Worm (Caenorhabditis elegans) whole organism, late embryonic: ENCODE data around the gene nfm-1.

ENCODE experiments used
- C08G9.2 ChIP-seq: sonication (generic microtip); optimal IDR thresholded peaks from 2 replicates; lab custom pipeline; 2016; ENCODE audit warnings: mild to moderate bottlenecking, missing genetic modification characterization, moderate library complexity, missing compliant biosample characterization
- C38D4.7 ChIP-seq: fragments of 200-800 bp; sonication (Bioruptor generic); optimal IDR thresholded peaks from 2 replicates; lab custom pipeline; 2018; ENCODE audit warnings: mild to moderate bottlenecking, missing genetic modification characterization, moderate library complexity, missing compliant biosample characterization
- F13H6.1 ChIP-seq: sonication (generic microtip); optimal IDR thresholded peaks from 2 replicates; lab custom pipeline; 2016; ENCODE audit warnings: missing genetic modification characterization, missing compliant biosample characterization
- K02D7.2 ChIP-seq: sonication (generic microtip); optimal IDR thresholded peaks from 2 replicates; lab custom pipeline; 2017; ENCODE audit warnings: mild to moderate bottlenecking, missing genetic modification characterization, missing compliant biosample characterization
- K09A11.1 ChIP-seq: sonication (generic microtip); optimal IDR thresholded peaks from 2 replicates; lab custom pipeline; 2017; ENCODE audit warnings: antibody characterized with exemption, mild to moderate bottlenecking, missing genetic modification characterization, missing compliant biosample characterization; ENCODE audit not compliant: insufficient read depth
- T23F11.4 ChIP-seq: fragments of 200-800 bp; sonication (Bioruptor generic); optimal IDR thresholded peaks from 2 replicates; lab custom pipeline; 2018; ENCODE audit warnings: mild to moderate bottlenecking, missing genetic modification characterization, missing compliant biosample characterization
- Y22D7AL.16 ChIP-seq: sonication (generic microtip); optimal IDR thresholded peaks from 2 replicates; lab custom pipeline; 2016; ENCODE audit warnings: missing genetic modification characterization, missing compliant biosample characterization
- ahr-1 ChIP-seq: sonication (generic microtip); optimal IDR thresholded peaks from 2 replicates; lab custom pipeline; 2016; ENCODE audit warnings: missing genetic modification characterization, missing compliant biosample characterization
- ama-1 ChIP-seq: fragments of 150-350 bp; optimal IDR thresholded peaks from 2 replicates; lab custom pipeline; 2014
- ceh-14 ChIP-seq: sonication (generic microtip); optimal IDR thresholded peaks from 2 replicates; lab custom pipeline; 2016; ENCODE audit warnings: missing genotype, missing genetic modification characterization, missing compliant biosample characterization
- ceh-18 ChIP-seq: sonication (generic microtip); optimal IDR thresholded peaks from 2 replicates; lab custom pipeline; 2016; ENCODE audit warnings: missing genetic modification characterization, missing compliant biosample characterization
- ceh-19 ChIP-seq: fragments of 200-800 bp; sonication (Bioruptor generic); optimal IDR thresholded peaks from 2 replicates; lab custom pipeline; 2018; ENCODE audit warnings: mild to moderate bottlenecking, missing genetic modification characterization, missing compliant biosample characterization
- ceh-2 ChIP-seq: sonication (generic microtip); optimal IDR thresholded peaks from 2 replicates; lab custom pipeline; 2016; ENCODE audit warnings: missing genotype, missing genetic modification characterization, missing compliant biosample characterization
- ceh-22 ChIP-seq: sonication (generic microtip); optimal IDR thresholded peaks from 2 replicates; lab custom pipeline; 2017; ENCODE audit warnings: missing biosample characterization, missing genetic modification characterization
- ceh-24 ChIP-seq: sonication (generic microtip); optimal IDR thresholded peaks from 2 replicates; lab custom pipeline; 2016; ENCODE audit warnings: mild to moderate bottlenecking, missing genetic modification characterization, missing compliant biosample characterization
- ceh-30 ChIP-seq: fragments of 150-350 bp; optimal IDR thresholded peaks from 2 replicates; lab custom pipeline; 2014; ENCODE audit warnings: missing biosample characterization, missing genetic modification characterization
- ceh-31 ChIP-seq: sonication (generic microtip); optimal IDR thresholded peaks from 2 replicates; lab custom pipeline; 2016; ENCODE audit warnings: missing genetic modification characterization, missing compliant biosample characterization
- ceh-34 ChIP-seq: sonication (generic microtip); optimal IDR thresholded peaks from 2 replicates; lab custom pipeline; 2016; ENCODE audit warnings: mild to moderate bottlenecking, missing genetic modification characterization, missing compliant biosample characterization
- ceh-45 ChIP-seq: fragments of 200-800 bp; sonication (Bioruptor generic); IDR thresholded peaks from 2 replicates; pipeline ENCODE4 v1.3.6; 2022; ENCODE audit warnings: missing genetic modification reagents, missing genetic modification characterization, missing compliant biosample characterization
- ceh-6 ChIP-seq: fragments of 200-800 bp; sonication (Bioruptor generic); optimal IDR thresholded peaks from 2 replicates; lab custom pipeline; 2018; ENCODE audit warnings: mild to moderate bottlenecking, missing genetic modification characterization, missing compliant biosample characterization
- ceh-9 ChIP-seq: sonication (generic microtip); optimal IDR thresholded peaks from 2 replicates; lab custom pipeline; 2016; ENCODE audit warnings: mild to moderate bottlenecking, missing genetic modification characterization, inconsistent platforms, missing compliant biosample characterization
- elt-2 ChIP-seq: sonication (generic microtip); optimal IDR thresholded peaks from 2 replicates; lab custom pipeline; 2016; ENCODE audit warnings: missing genetic modification reagents, missing genetic modification characterization, missing compliant biosample characterization
- elt-4 ChIP-seq: sonication (generic microtip); optimal IDR thresholded peaks from 2 replicates; lab custom pipeline; 2016; ENCODE audit warnings: missing genetic modification characterization, missing compliant biosample characterization
- eyg-1 ChIP-seq: sonication (generic microtip); optimal IDR thresholded peaks from 2 replicates; lab custom pipeline; 2016; ENCODE audit warnings: missing genotype, missing genetic modification characterization, missing compliant biosample characterization
- fax-1 ChIP-seq: sonication (generic microtip); optimal IDR thresholded peaks from 2 replicates; lab custom pipeline; 2016; ENCODE audit warnings: missing genotype, missing genetic modification characterization, missing compliant biosample characterization
- fkh-10 ChIP-seq: fragments of 150-350 bp; optimal IDR thresholded peaks from 2 replicates; lab custom pipeline; 2014; ENCODE audit warnings: missing biosample characterization, missing genetic modification reagents, missing genetic modification characterization
- gmeb-2 ChIP-seq: sonication (generic microtip); optimal IDR thresholded peaks from 2 replicates; lab custom pipeline; 2016; ENCODE audit warnings: missing genetic modification characterization, inconsistent platforms, missing compliant biosample characterization
- hlh-13 ChIP-seq: fragments of 200-800 bp; sonication (Bioruptor generic); optimal IDR thresholded peaks from 2 replicates; lab custom pipeline; 2018; ENCODE audit warnings: mild to moderate bottlenecking, missing genetic modification characterization, missing compliant biosample characterization
- hlh-15 ChIP-seq: sonication (generic microtip); optimal IDR thresholded peaks from 2 replicates; lab custom pipeline; 2016; ENCODE audit warnings: missing genetic modification characterization, missing compliant biosample characterization
- hlh-6 ChIP-seq: sonication (generic microtip); optimal IDR thresholded peaks from 2 replicates; lab custom pipeline; 2016; ENCODE audit warnings: missing genotype, missing genetic modification characterization, missing compliant biosample characterization
- hlh-8 ChIP-seq: sonication (generic microtip); optimal IDR thresholded peaks from 2 replicates; lab custom pipeline; 2016; ENCODE audit warnings: missing genotype, missing genetic modification characterization, missing compliant biosample characterization
- lim-6 ChIP-seq: sonication (generic microtip); optimal IDR thresholded peaks from 2 replicates; lab custom pipeline; 2016; ENCODE audit warnings: missing genetic modification characterization, missing compliant biosample characterization
- lin-11 ChIP-seq: fragments of 200-800 bp; sonication (Bioruptor generic); optimal IDR thresholded peaks from 2 replicates; lab custom pipeline; 2018; ENCODE audit warnings: mild to moderate bottlenecking, missing genetic modification characterization, missing compliant biosample characterization
- madf-2 ChIP-seq: sonication (generic microtip); optimal IDR thresholded peaks from 2 replicates; lab custom pipeline; 2017; ENCODE audit warnings: missing genetic modification characterization, missing compliant biosample characterization
- nhr-232 ChIP-seq: sonication (generic microtip); optimal IDR thresholded peaks from 2 replicates; lab custom pipeline; 2016; ENCODE audit warnings: missing genetic modification characterization, missing compliant biosample characterization
- odd-2 ChIP-seq: sonication (generic microtip); optimal IDR thresholded peaks from 2 replicates; lab custom pipeline; 2017; ENCODE audit warnings: antibody characterized with exemption, mild to moderate bottlenecking, missing genetic modification characterization, missing compliant biosample characterization
- pag-3 ChIP-seq: sonication (generic microtip); optimal IDR thresholded peaks from 2 replicates; lab custom pipeline; 2016; ENCODE audit warnings: missing compliant biosample characterization, missing genetic modification characterization, borderline replicate concordance
- pat-9 ChIP-seq: fragments of 200-800 bp; sonication (Bioruptor generic); optimal IDR thresholded peaks from 2 replicates; lab custom pipeline; 2018; ENCODE audit warnings: mild to moderate bottlenecking, missing genetic modification characterization, moderate library complexity, missing compliant biosample characterization
- pax-1 ChIP-seq: fragments of 150-350 bp; optimal IDR thresholded peaks from 2 replicates; lab custom pipeline; 2014; ENCODE audit warnings: missing biosample characterization, missing genetic modification characterization
- pha-2 ChIP-seq: sonication (generic microtip); optimal IDR thresholded peaks from 2 replicates; lab custom pipeline; 2017; ENCODE audit warnings: mild to moderate bottlenecking, missing genetic modification characterization, missing compliant biosample characterization
- pha-4 ChIP-seq: fragments of 150-350 bp; optimal IDR thresholded peaks from 2 replicates; lab custom pipeline; 2018; ENCODE audit warnings: missing biosample characterization, missing genetic modification reagents, missing genetic modification characterization
- pqm-1 ChIP-seq: sonication (generic microtip); optimal IDR thresholded peaks from 2 replicates; lab custom pipeline; 2016; ENCODE audit warnings: missing genetic modification characterization, missing compliant biosample characterization
- pros-1 ChIP-seq: fragments of 150-350 bp; optimal IDR thresholded peaks from 2 replicates; lab custom pipeline; 2014; ENCODE audit warnings: missing biosample characterization, missing genetic modification reagents, missing genetic modification characterization
- rnt-1 ChIP-seq: sonication (generic microtip); optimal IDR thresholded peaks from 2 replicates; lab custom pipeline; 2016; ENCODE audit warnings: missing genetic modification characterization, missing compliant biosample characterization
- sdc-2 ChIP-seq: sonication (generic microtip); optimal IDR thresholded peaks from 2 replicates; lab custom pipeline; 2016; ENCODE audit warnings: missing genotype, missing genetic modification characterization, missing compliant biosample characterization
- sox-2 ChIP-seq: fragments of 200-800 bp; sonication (Bioruptor generic); IDR thresholded peaks from 2 replicates; pipeline ENCODE4 v1.3.6; 2022; ENCODE audit warnings: missing genetic modification reagents, missing genetic modification characterization, missing compliant biosample characterization
- sox-4 ChIP-seq: sonication (generic microtip); optimal IDR thresholded peaks from 2 replicates; lab custom pipeline; 2017; ENCODE audit warnings: mild to moderate bottlenecking, missing genetic modification characterization, inconsistent platforms, missing compliant biosample characterization
- tbx-2 ChIP-seq: sonication (generic microtip); optimal IDR thresholded peaks from 2 replicates; lab custom pipeline; 2016; ENCODE audit warnings: missing genetic modification characterization, missing compliant biosample characterization
- tbx-7 ChIP-seq: sonication (generic microtip); optimal IDR thresholded peaks from 2 replicates; lab custom pipeline; 2016; ENCODE audit warnings: missing genotype, missing genetic modification characterization, missing compliant biosample characterization
- ttx-3 ChIP-seq: sonication (generic microtip); optimal IDR thresholded peaks from 2 replicates; lab custom pipeline; 2016; ENCODE audit warnings: missing genetic modification reagents, missing genetic modification characterization, missing compliant biosample characterization
- unc-86 ChIP-seq: sonication (generic microtip); optimal IDR thresholded peaks from 2 replicates; lab custom pipeline; 2016; ENCODE audit warnings: missing genetic modification characterization, missing compliant biosample characterization
- ztf-16 ChIP-seq: sonication (generic microtip); optimal IDR thresholded peaks from 2 replicates; lab custom pipeline; 2017; ENCODE audit warnings: missing genetic modification characterization, missing compliant biosample characterization

The nfm-1 gene

ce11 chrIII:6158642-6159475 is at the start of gene nfm-1:
nfm-1 (plus strand) TSS chrIII:6159453.
- TF ChIP-seq pqm-1 (tag; lab: Kevin White, UChicago) (no peak), sox-4 (peak; percentile 86), pat-9 (tag; lab: Kevin White, UChicago) (peak; percentile 80), ceh-45 (GFP tag; lab: Robert Waterston, UW) (peak; percentile 77), K02D7.2 (tag; lab: Kevin White, UChicago) (peak; percentile 65), ceh-6 (GFP tag; lab: Kevin White, UChicago) (peak; percentile 86), tbx-7 (tag; lab: Kevin White, UChicago) (no peak), ama-1 (lab: Kevin White, UChicago) (no peak), elt-2 (tag; lab: Kevin White, UChicago) (peak; percentile 83), lim-6 (no peak), ztf-16 (peak; percentile 77), pros-1 (peak; percentile 4), ceh-24 (tag; lab: Kevin White, UChicago) (peak; percentile 32), eyg-1 (tag; lab: Kevin White, UChicago) (peak; percentile 38), hlh-15 (tag; lab: Kevin White, UChicago) (peak; percentile 63), ceh-19 (GFP tag; lab: Kevin White, UChicago) (peak; percentile 87), lin-11 (tag; lab: Kevin White, UChicago) (peak; percentile 78), ahr-1 (tag; lab: Kevin White, UChicago) (peak; percentile 31), ceh-34 (peak; percentile 19), nhr-232 (tag; lab: Kevin White, UChicago) (peak; percentile 57), pha-4 (tag; lab: Kevin White, UChicago) (no peak), fax-1 (tag; lab: Kevin White, UChicago) (peak; percentile 10), pag-3 (tag; lab: Kevin White, UChicago) (no peak), madf-2 (tag; lab: Kevin White, UChicago) (peak; percentile 81), ceh-31 (tag; lab: Kevin White, UChicago) (peak; percentile 41), ceh-9 (tag; lab: Kevin White, UChicago) (peak; percentile 73), C08G9.2 (peak; percentile 37), elt-4 (tag; lab: Kevin White, UChicago) (no peak), odd-2 (peak; percentile 35), hlh-8 (tag; lab: Kevin White, UChicago) (no peak), F13H6.1 (tag; lab: Kevin White, UChicago) (peak; percentile 7), gmeb-2 (peak; percentile 77), hlh-13 (GFP tag; lab: Kevin White, UChicago) (peak; percentile 40), K09A11.1 (peak; percentile 82), ceh-2 (tag; lab: Kevin White, UChicago) (peak; percentile 25), pha-2 (tag; lab: Kevin White, UChicago) (peak; percentile 85), ttx-3 (tag; lab: Kevin White, UChicago) (peak; percentile 79), ceh-14 (tag; lab: Kevin White, UChicago) (peak; percentile 25), ceh-22 (tag; lab: Kevin White, UChicago) (no peak), sdc-2 (tag; lab: Kevin White, UChicago) (peak; percentile 19), T23F11.4 (GFP tag; lab: Kevin White, UChicago) (peak; percentile 76), hlh-6 (tag; lab: Kevin White, UChicago) (peak; percentile 26), Y22D7AL.16 (tag; lab: Kevin White, UChicago) (peak; percentile 66), C38D4.7 (peak; percentile 82), ceh-18 (tag; lab: Kevin White, UChicago) (no peak), tbx-2 (tag; lab: Kevin White, UChicago) (peak; percentile 58), pax-1 (tag; lab: Kevin White, UChicago) (no peak), ceh-30 (tag; lab: Kevin White, UChicago) (no peak), sox-2 (peak; percentile 77), rnt-1 (peak; percentile 47), fkh-10 (GFP tag; lab: Kevin White, UChicago) (no peak), unc-86 (peak; percentile 68)
